Worm (Caenorhabditis elegans): ENCODE data around the gene F32A5.4.

ce11 chrII:7217047-7217446 lies 11.9 kb upstream of the F32A5.4 start, which contains the start of gene E04F6.10:
- TF ChIP-seq madf-10 (tag; optimal IDR thresholded peaks at IDR 0.05) (no peak), B0336.3 (GFP tag; IDR thresholded peaks at IDR 0.05) (no peak), snpc-3.4 (tag; optimal IDR thresholded peaks at IDR 0.05) (no peak), hmg-20 (GFP tag; IDR thresholded peaks at IDR 0.05) (no peak), mcd-1 (GFP tag; IDR thresholded peaks at IDR 0.05) (no peak), tlf-1 (GFP tag; optimal IDR thresholded peaks at IDR 0.05) (no peak)
